ENCODE assay signal across 4 worm cellular contexts in genomic region chrIV:4650624-4651094, ce11.
TF ChIP-seq lines count a peak whose summit lies in the region.

Gene ubc-9, plus strand, starts transcription at chrIV:4651044.

TF ChIP-seq in whole organism, L2 larva, 48 proteins besides CTCF, POLR2A, EP300 and RAD21 (continues in another document):
- TF ChIP-seq nhr-21 (tag; optimal IDR thresholded peaks at IDR 0.05; lab: Kevin White, UChicago) = peak; percentile 57
- peak; percentile 46 for TF ChIP-seq mab-5 (tag; optimal IDR thresholded peaks at IDR 0.05; lab: Kevin White, UChicago)
- TF ChIP-seq nhr-237 (tag; optimal IDR thresholded peaks at IDR 0.05; lab: Kevin White, UChicago) = no peak
- TF ChIP-seq ztf-11 (tag; optimal IDR thresholded peaks at IDR 0.05; lab: Kevin White, UChicago) = no peak
- no peak for TF ChIP-seq dmd-4 (tag; optimal IDR thresholded peaks at IDR 0.05; lab: Kevin White, UChicago)
- no peak for TF ChIP-seq Y55F3AM.14 (GFP tag; optimal IDR thresholded peaks at IDR 0.05; lab: Kevin White, UChicago)
- peak; percentile 32 for TF ChIP-seq fos-1 (tag; optimal IDR thresholded peaks at IDR 0.05; lab: Kevin White, UChicago)
- TF ChIP-seq nhr-11 (tag; optimal IDR thresholded peaks at IDR 0.05; lab: Kevin White, UChicago) = no peak
- no peak for TF ChIP-seq nhr-77 (tag; optimal IDR thresholded peaks at IDR 0.05; lab: Kevin White, UChicago)
- TF ChIP-seq gmeb-1 (tag; optimal IDR thresholded peaks at IDR 0.05; lab: Kevin White, UChicago) = peak; percentile 75
- no peak for TF ChIP-seq R02D3.7 (tag; optimal IDR thresholded peaks at IDR 0.05; lab: Kevin White, UChicago)
- peak; percentile 89 for TF ChIP-seq lin-13 (GFP tag; optimal IDR thresholded peaks at IDR 0.05; lab: Kevin White, UChicago)
- peak; percentile 76 for TF ChIP-seq sma-3 (GFP tag; optimal IDR thresholded peaks at IDR 0.05; lab: Kevin White, UChicago)
- peak; percentile 49 for TF ChIP-seq sma-9 (GFP tag; optimal IDR thresholded peaks at IDR 0.05; lab: Kevin White, UChicago)
- TF ChIP-seq sma-9 (tag; optimal IDR thresholded peaks at IDR 0.05; lab: Kevin White, UChicago) = no peak
- peak; percentile 61 to 79 for TF ChIP-seq lsy-2 (tag; optimal IDR thresholded peaks at IDR 0.05; lab: Kevin White, UChicago)
- TF ChIP-seq snpc-4 (tag; optimal IDR thresholded peaks at IDR 0.05; lab: Kevin White, UChicago) = no peak
- TF ChIP-seq nhr-23 (tag; optimal IDR thresholded peaks at IDR 0.05; lab: Kevin White, UChicago) = no peak
- TF ChIP-seq C34F6.9 (tag; optimal IDR thresholded peaks at IDR 0.05; lab: Kevin White, UChicago) = peak; percentile 76
- no peak for TF ChIP-seq unc-62 (GFP tag; optimal IDR thresholded peaks at IDR 0.05; lab: Kevin White, UChicago)
- TF ChIP-seq egl-27 (tag; optimal IDR thresholded peaks at IDR 0.05; lab: Kevin White, UChicago) = no peak
- peak; percentile 87 for TF ChIP-seq unc-55 (GFP tag; optimal IDR thresholded peaks at IDR 0.05; lab: Kevin White, UChicago)
- no peak for TF ChIP-seq ceh-82 (tag; optimal IDR thresholded peaks at IDR 0.05; lab: Kevin White, UChicago)
- no peak for TF ChIP-seq mdl-1 (tag; optimal IDR thresholded peaks at IDR 0.05; lab: Kevin White, UChicago)

TF ChIP-seq in whole organism, L4 larva, 104 proteins besides CTCF, POLR2A, EP300 and RAD21 (continues in another document):
- TF ChIP-seq lin-1 (GFP tag; IDR thresholded peaks at IDR 0.05; lab: Robert Waterston, UW) (0 out of 2 replicates have a peak, but pooled peaks have one; percentile 13), unc-130 (GFP tag; optimal IDR thresholded peaks at IDR 0.05; lab: Kevin White, UChicago) (peak; percentile 84), egl-43 (GFP tag; IDR thresholded peaks at IDR 0.05; lab: Robert Waterston, UW) (peak; percentile 56; the same call in 1 of the 2 replicates), hif-1 (tag; optimal IDR thresholded peaks at IDR 0.05; lab: Kevin White, UChicago) (peak in 1 of 2 experiments; percentile 75), ceh-32 (tag; optimal IDR thresholded peaks at IDR 0.05; lab: Kevin White, UChicago; ENCODE audit: poor library complexity) (no peak), dmd-9 (GFP tag; IDR thresholded peaks at IDR 0.05; lab: Robert Waterston, UW) (no peak), lin-38 (GFP tag; IDR thresholded peaks at IDR 0.05; lab: Robert Waterston, UW) (peak; percentile 83), pqm-1 (tag; optimal IDR thresholded peaks at IDR 0.05; lab: Kevin White, UChicago) (peak; percentile 40), Y48G9A.11 (GFP tag; IDR thresholded peaks at IDR 0.05; lab: Robert Waterston, UW) (no peak), nhr-102 (tag; optimal IDR thresholded peaks at IDR 0.05; lab: Kevin White, UChicago) (peak; percentile 40), nhr-111 (GFP tag; optimal IDR thresholded peaks at IDR 0.05; lab: Kevin White, UChicago) (no peak), aha-1 (tag; lab: Kevin White, UChicago) (peak; percentile 96), set-16 (GFP tag; IDR thresholded peaks at IDR 0.05; lab: Robert Waterston, UW) (no peak), nhr-6 (tag; optimal IDR thresholded peaks at IDR 0.05; lab: Kevin White, UChicago) (peak; percentile 1), ceh-28 (tag; optimal IDR thresholded peaks at IDR 0.05; lab: Kevin White, UChicago) (peak; percentile 77), dmd-6 (GFP tag; IDR thresholded peaks at IDR 0.05; lab: Robert Waterston, UW) (peak; percentile 51), hmg-1.1 (GFP tag; IDR thresholded peaks at IDR 0.05; lab: Robert Waterston, UW) (peak; percentile 80), F37D6.2 (tag; optimal IDR thresholded peaks at IDR 0.05; lab: Kevin White, UChicago) (peak; percentile 49), nhr-11 (tag; optimal IDR thresholded peaks at IDR 0.05; lab: Kevin White, UChicago) (peak; percentile 48), F49E8.2 (tag; optimal IDR thresholded peaks at IDR 0.05; lab: Kevin White, UChicago; ENCODE audit: borderline replicate concordance) (peak; percentile 35), dve-1 (tag; optimal IDR thresholded peaks at IDR 0.05; lab: Kevin White, UChicago; ENCODE audit: insufficient read depth) (peak; percentile 71), nhr-42 (GFP tag; IDR thresholded peaks at IDR 0.05; lab: Robert Waterston, UW) (no peak), hlh-11 (tag; optimal IDR thresholded peaks at IDR 0.05; lab: Kevin White, UChicago) (peak; percentile 74)

TF ChIP-seq in whole organism, late embryonic, 69 proteins besides CTCF, POLR2A, EP300 and RAD21 (continues in another document):
- TF ChIP-seq ceh-30 (tag; optimal IDR thresholded peaks at IDR 0.05; lab: Kevin White, UChicago) (no peak), fkh-10 (GFP tag; optimal IDR thresholded peaks at IDR 0.05; lab: Kevin White, UChicago) (no peak), odd-2 (tag; optimal IDR thresholded peaks at IDR 0.05; lab: Kevin White, UChicago) (no peak), hlh-13 (GFP tag; optimal IDR thresholded peaks at IDR 0.05; lab: Kevin White, UChicago) (no peak), ceh-19 (GFP tag; optimal IDR thresholded peaks at IDR 0.05; lab: Kevin White, UChicago) (no peak), dmd-4 (tag; optimal IDR thresholded peaks at IDR 0.05; lab: Kevin White, UChicago; ENCODE audit: borderline replicate concordance) (no peak), ceh-48 (tag; optimal IDR thresholded peaks at IDR 0.05; lab: Kevin White, UChicago) (peak; percentile 96), pqm-1 (tag; optimal IDR thresholded peaks at IDR 0.05; lab: Kevin White, UChicago) (no peak), pros-1 (tag; optimal IDR thresholded peaks at IDR 0.05; lab: Kevin White, UChicago) (no peak), tbx-2 (tag; optimal IDR thresholded peaks at IDR 0.05; lab: Kevin White, UChicago) (peak; percentile 32), rnt-1 (tag; optimal IDR thresholded peaks at IDR 0.05; lab: Kevin White, UChicago) (no peak), F13H6.1 (tag; optimal IDR thresholded peaks at IDR 0.05; lab: Kevin White, UChicago) (no peak), elt-2 (tag; optimal IDR thresholded peaks at IDR 0.05; lab: Kevin White, UChicago) (peak; percentile 64), C08G9.2 (tag; optimal IDR thresholded peaks at IDR 0.05; lab: Kevin White, UChicago) (peak; percentile 27), T23F11.4 (GFP tag; optimal IDR thresholded peaks at IDR 0.05; lab: Kevin White, UChicago) (no peak), ceh-9 (tag; optimal IDR thresholded peaks at IDR 0.05; lab: Kevin White, UChicago) (no peak), che-1 (tag; optimal IDR thresholded peaks at IDR 0.05; lab: Kevin White, UChicago) (no peak), npax-4 (tag; optimal IDR thresholded peaks at IDR 0.05; lab: Kevin White, UChicago) (no peak), ceh-18 (tag; optimal IDR thresholded peaks at IDR 0.05; lab: Kevin White, UChicago) (peak; percentile 30), C38D4.7 (GFP tag; optimal IDR thresholded peaks at IDR 0.05; lab: Kevin White, UChicago) (no peak), syd-9 (tag; optimal IDR thresholded peaks at IDR 0.05; lab: Kevin White, UChicago) (no peak), tbx-7 (tag; optimal IDR thresholded peaks at IDR 0.05; lab: Kevin White, UChicago) (no peak), ttx-3 (tag; optimal IDR thresholded peaks at IDR 0.05; lab: Kevin White, UChicago) (peak; percentile 15), ceh-14 (tag; optimal IDR thresholded peaks at IDR 0.05; lab: Kevin White, UChicago) (peak; percentile 35), nhr-232 (tag; optimal IDR thresholded peaks at IDR 0.05; lab: Kevin White, UChicago) (no peak), nfya-1 (tag; optimal IDR thresholded peaks at IDR 0.05; lab: Kevin White, UChicago) (peak; percentile 42), K02D7.2 (tag; optimal IDR thresholded peaks at IDR 0.05; lab: Kevin White, UChicago) (no peak)

TF ChIP-seq in whole organism, mixed stage, embryonic, 35 proteins besides CTCF, POLR2A, EP300 and RAD21:
- peak; percentile 48 for TF ChIP-seq pha-4 (tag; optimal IDR thresholded peaks at IDR 0.05; lab: Kevin White, UChicago)
- peak; percentile 33 for TF ChIP-seq unc-120 (tag; optimal IDR thresholded peaks at IDR 0.05; lab: Kevin White, UChicago; ENCODE audit: poor library complexity, severe bottlenecking)
- TF ChIP-seq elt-1 (tag; optimal IDR thresholded peaks at IDR 0.05; lab: Kevin White, UChicago; ENCODE audit: borderline replicate concordance, insufficient read depth) = no peak
- peak; percentile 57 for TF ChIP-seq lsy-2 (tag; optimal IDR thresholded peaks at IDR 0.05; lab: Kevin White, UChicago)
- TF ChIP-seq lin-13 (tag; optimal IDR thresholded peaks at IDR 0.05; lab: Kevin White, UChicago) = peak; percentile 34
- peak; percentile 38 for TF ChIP-seq cnd-1 (tag; optimal IDR thresholded peaks at IDR 0.05; lab: Kevin White, UChicago)
- peak; percentile 9 for TF ChIP-seq ceh-43 (GFP tag; optimal IDR thresholded peaks at IDR 0.05; lab: Kevin White, UChicago)
- TF ChIP-seq tbx-8 (GFP tag; optimal IDR thresholded peaks at IDR 0.05; lab: Kevin White, UChicago) = no peak
- peak; percentile 94 for TF ChIP-seq ceh-39 (tag; optimal IDR thresholded peaks at IDR 0.05; lab: Kevin White, UChicago)
- no peak for TF ChIP-seq bed-3 (GFP tag; optimal IDR thresholded peaks at IDR 0.05; lab: Kevin White, UChicago)
- peak; percentile 78 for TF ChIP-seq mep-1 (tag; optimal IDR thresholded peaks at IDR 0.05; lab: Kevin White, UChicago)
- TF ChIP-seq ces-1 (GFP tag; optimal IDR thresholded peaks at IDR 0.05; lab: Kevin White, UChicago) = peak; percentile 65
- TF ChIP-seq sptf-1 (tag; optimal IDR thresholded peaks at IDR 0.05; lab: Kevin White, UChicago) = peak; percentile 27
- TF ChIP-seq mls-2 (tag; optimal IDR thresholded peaks at IDR 0.05; lab: Kevin White, UChicago) = peak; percentile 60
- peak; percentile 40 for TF ChIP-seq nhr-237 (tag; optimal IDR thresholded peaks at IDR 0.05; lab: Kevin White, UChicago)
TF ChIP-seq in whole organism, mixed stage, embryonic: peak in this region for 12.
